Fruit fly (Drosophila melanogaster): ENCODE results near the gene CG44153.
A peak's percentile ranks its signal among the peaks of the same experiment; 100 is the strongest.

Gene CG44153

DNA sequence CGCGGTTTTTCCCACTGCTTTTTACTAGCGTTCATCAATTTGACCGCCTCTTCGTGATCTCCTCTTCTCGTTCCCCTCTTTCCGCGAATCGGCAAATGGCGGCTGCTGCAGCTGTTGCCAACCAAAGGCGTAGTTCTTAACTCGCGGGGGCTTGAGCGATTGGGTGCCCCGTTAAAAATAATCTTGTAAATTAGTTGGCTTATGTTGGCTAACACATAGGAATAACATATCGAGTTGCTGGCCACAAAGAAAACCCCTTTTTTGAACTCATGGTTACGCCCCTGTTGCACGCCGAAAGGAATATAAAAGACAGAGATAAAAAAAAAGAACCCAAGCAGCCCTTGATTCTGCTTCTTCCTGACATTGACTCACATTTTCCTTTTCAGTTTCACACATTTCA lies 122.8 kb downstream of the CG44153 start (continued):
- TF ChIP-seq chn (GFP tag; optimal IDR thresholded peaks at IDR 0.05), result peak; percentile 80
- peak; percentile 62 for TF ChIP-seq CG12942 (GFP tag; optimal IDR thresholded peaks at IDR 0.05)
- peak; percentile 66 for TF ChIP-seq CG14014 (GFP tag; IDR thresholded peaks at IDR 0.05)
- TF ChIP-seq CG32532 (GFP tag; IDR thresholded peaks at IDR 0.05), result peak; percentile 62
- TF ChIP-seq mld (GFP tag; IDR thresholded peaks at IDR 0.05; ENCODE audit: partially characterized antibody), result no peak
- no peak for TF ChIP-seq CG7271 (tag; optimal IDR thresholded peaks at IDR 0.05)
- TF ChIP-seq pros (GFP tag; optimal IDR thresholded peaks at IDR 0.05), result no peak
- peak; percentile 78 for TF ChIP-seq Side (GFP tag; optimal IDR thresholded peaks at IDR 0.05)
- TF ChIP-seq MBD-R2 (GFP tag; IDR thresholded peaks at IDR 0.05), result peak; percentile 32; the same call in 1 of the 2 replicates
- TF ChIP-seq CG10979 (tag; optimal IDR thresholded peaks at IDR 0.05), result peak; percentile 82
- peak; percentile 80 for TF ChIP-seq sisA (GFP tag; IDR thresholded peaks at IDR 0.05)
- TF ChIP-seq slou (GFP tag; optimal IDR thresholded peaks at IDR 0.05), result no peak
- TF ChIP-seq twi (tag; optimal IDR thresholded peaks at IDR 0.05), result no peak
- no peak for TF ChIP-seq rib (GFP tag; IDR thresholded peaks at IDR 0.05)
- no peak for TF ChIP-seq ftz-f1 (GFP tag; optimal IDR thresholded peaks at IDR 0.05)
- TF ChIP-seq CG9215 (GFP tag; IDR thresholded peaks at IDR 0.05), result peak; percentile 55; the same call in 1 of the 2 replicates
- TF ChIP-seq CG15696 (tag; optimal IDR thresholded peaks at IDR 0.05), result peak; percentile 77
- TF ChIP-seq slp2 (GFP tag; optimal IDR thresholded peaks at IDR 0.05), result peak; percentile 69
- TF ChIP-seq esg (GFP tag; conservative IDR thresholded peaks at IDR 0.05), result peak; percentile 70
- TF ChIP-seq ci (GFP tag; IDR thresholded peaks at IDR 0.05), result peak; percentile 94
- no peak for TF ChIP-seq CG10274 (GFP tag; optimal IDR thresholded peaks at IDR 0.05)
- TF ChIP-seq CG17802 (tag; optimal IDR thresholded peaks at IDR 0.05), result peak; percentile 62
- TF ChIP-seq CG30403 (GFP tag; optimal IDR thresholded peaks at IDR 0.05), result peak; percentile 63
- TF ChIP-seq MESR4 (GFP tag; optimal IDR thresholded peaks at IDR 0.05), result no peak
- peak; percentile 13 for TF ChIP-seq stwl (tag; optimal IDR thresholded peaks at IDR 0.05)
- TF ChIP-seq row (GFP tag; IDR thresholded peaks at IDR 0.05), result peak; percentile 70
- no peak for TF ChIP-seq pfk (GFP tag; optimal IDR thresholded peaks at IDR 0.05)
- TF ChIP-seq CG11247 (GFP tag; IDR thresholded peaks at IDR 0.05), result peak; percentile 77
- TF ChIP-seq CG3407 (GFP tag; optimal IDR thresholded peaks at IDR 0.05), result peak; percentile 35
- TF ChIP-seq Mad (GFP tag; optimal IDR thresholded peaks at IDR 0.05), result no peak
- TF ChIP-seq wdn (GFP tag; IDR thresholded peaks at IDR 0.05), result 0 out of 2 replicates have a peak, but pooled peaks have one; percentile 34
- TF ChIP-seq ewg (GFP tag; optimal IDR thresholded peaks at IDR 0.05), result peak; percentile 50
- TF ChIP-seq tna (GFP tag; IDR thresholded peaks at IDR 0.05; ENCODE audit: partially characterized antibody), result no peak
- no peak for TF ChIP-seq Doc3 (GFP tag; IDR thresholded peaks at IDR 0.05; ENCODE audit: partially characterized antibody)
- TF ChIP-seq ato (GFP tag; IDR thresholded peaks at IDR 0.05; ENCODE audit: partially characterized antibody), result no peak
- TF ChIP-seq CG17328 (GFP tag; IDR thresholded peaks at IDR 0.05), result peak; percentile 91
- TF ChIP-seq CG17359 (tag; optimal IDR thresholded peaks at IDR 0.05), result peak; percentile 79
- peak; percentile 86 for TF ChIP-seq ttk (GFP tag; IDR thresholded peaks at IDR 0.05)
- TF ChIP-seq Gsc (GFP tag; IDR thresholded peaks at IDR 0.05), result peak; percentile 61
- peak; percentile 96 for TF ChIP-seq Med (GFP tag)
- no peak for TF ChIP-seq CG34224 (GFP tag; IDR thresholded peaks at IDR 0.05; ENCODE audit: partially characterized antibody)
- TF ChIP-seq kay (GFP tag; optimal IDR thresholded peaks at IDR 0.05), result no peak
- TF ChIP-seq Dref (GFP tag; IDR thresholded peaks at IDR 0.05), result no peak
- TF ChIP-seq CG15479 (GFP tag; optimal IDR thresholded peaks at IDR 0.05), result no peak
- peak; percentile 75 for TF ChIP-seq NFAT (GFP tag; IDR thresholded peaks at IDR 0.05)
- peak; percentile 51 for TF ChIP-seq crc (GFP tag; optimal IDR thresholded peaks at IDR 0.05)
- TF ChIP-seq Dp (GFP tag; optimal IDR thresholded peaks at IDR 0.05), result no peak
- peak in 1 of 2 experiments; percentile 43 for TF ChIP-seq crp (GFP tag; optimal IDR thresholded peaks at IDR 0.05)
- TF ChIP-seq CG18262 (tag; optimal IDR thresholded peaks at IDR 0.05), result peak; percentile 87
- TF ChIP-seq Mes4 (GFP tag; optimal IDR thresholded peaks at IDR 0.05), result peak; percentile 65
- peak; percentile 64 for TF ChIP-seq CG10267 (tag; optimal IDR thresholded peaks at IDR 0.05)

Measured in whole organism, embryonic.